Worm (Caenorhabditis elegans) whole organism, L1 larva: ENCODE data around the gene F23H12.3.

Experiments
- F16B12.6 ChIP-seq: fragments of 150-350 bp; optimal IDR thresholded peaks from 2 replicates; lab custom pipeline; 2014; ENCODE audit warnings: missing biosample characterization, missing genetic modification characterization
- Y116A8C.19 ChIP-seq: sonication (generic microtip); optimal IDR thresholded peaks from 2 replicates; lab custom pipeline; 2016; ENCODE audit warnings: missing compliant biosample characterization, missing genetic modification characterization, borderline replicate concordance
- aha-1 ChIP-seq: fragments of 150-350 bp; optimal IDR thresholded peaks from 2 replicates; lab custom pipeline; 2014; ENCODE audit warnings: missing biosample characterization, missing genetic modification characterization
- alr-1 ChIP-seq: fragments of 200-800 bp; sonication (Bioruptor generic); optimal IDR thresholded peaks from 2 replicates; lab custom pipeline; 2018; ENCODE audit warnings: borderline replicate concordance, mild to moderate bottlenecking, missing genetic modification characterization, missing compliant biosample characterization
- aly-2 ChIP-seq: fragments of 150-350 bp; optimal IDR thresholded peaks from 2 replicates; lab custom pipeline; 2014; ENCODE audit warnings: missing biosample characterization, missing genetic modification characterization
- ama-1 ChIP-seq: fragments of 150-350 bp; optimal IDR thresholded peaks from 2 replicates; lab custom pipeline; 2014
- blmp-1 ChIP-seq: fragments of 150-350 bp; optimal IDR thresholded peaks from 2 replicates; lab custom pipeline; 2014; ENCODE audit warnings: missing biosample characterization, missing genetic modification characterization
- ceh-63 ChIP-seq: fragments of 200-800 bp; sonication (Bioruptor generic); optimal IDR thresholded peaks from 2 replicates; lab custom pipeline; 2018; ENCODE audit warnings: mild to moderate bottlenecking, missing genetic modification characterization, missing compliant biosample characterization
- ceh-8 ChIP-seq: fragments of 200-800 bp; sonication (Bioruptor generic); optimal IDR thresholded peaks from 2 replicates; lab custom pipeline; 2018; ENCODE audit warnings: mild to moderate bottlenecking, missing genetic modification characterization, moderate library complexity, missing compliant biosample characterization
- ceh-82 ChIP-seq, 3 experiments: fragments of 150-350 bp in 1 of 3; sonication (generic microtip) in 2 of 3; optimal IDR thresholded peaks; 2 replicates each; lab custom pipeline; 2014 to 2017; ENCODE audit warnings: missing biosample characterization in 3 of 3, missing genetic modification characterization in 3 of 3
- ceh-88 ChIP-seq: fragments of 200-800 bp; sonication (Bioruptor generic); IDR thresholded peaks from 2 replicates; pipeline ENCODE4 v1.3.6; 2022; ENCODE audit warnings: missing genetic modification characterization, missing compliant biosample characterization
- ces-1 ChIP-seq: fragments of 150-350 bp; optimal IDR thresholded peaks from 2 replicates; lab custom pipeline; 2014; ENCODE audit warnings: missing biosample characterization, missing genetic modification reagents, missing genetic modification characterization
- dpl-1 ChIP-seq, 3 experiments: fragments of 150-350 bp in 2 of 3; sonication (generic microtip) in 1 of 3; optimal IDR thresholded peaks; 2 replicates each; lab custom pipeline; 2014 to 2017; ENCODE audit warnings: missing biosample characterization in 3 of 3, missing genetic modification characterization in 3 of 3, missing genetic modification reagents in 3 of 3
- efl-1 ChIP-seq, 4 experiments: fragments of 150-350 bp; optimal IDR thresholded peaks in 3 of 4; peaks in 1 of 4; 1 replicate in 1 of 4; 2 replicates in 3 of 4; lab custom pipeline; 2014; ENCODE audit warnings: missing biosample characterization in 2 of 4, missing genetic modification characterization in 2 of 4, missing genetic modification reagents in 2 of 4
- ets-5 ChIP-seq: fragments of 200-800 bp; sonication (Bioruptor generic); IDR thresholded peaks from 2 replicates; pipeline ENCODE4 v1.3.6; 2022; ENCODE audit warnings: missing genetic modification characterization, missing compliant biosample characterization
- fkh-10 ChIP-seq: sonication (generic microtip); optimal IDR thresholded peaks from 2 replicates; lab custom pipeline; 2017; ENCODE audit warnings: missing biosample characterization, missing genetic modification reagents, missing genetic modification characterization
- grh-1 ChIP-seq: fragments of 200-800 bp; sonication (Bioruptor generic); IDR thresholded peaks from 2 replicates; pipeline ENCODE4 v1.3.6; 2022; ENCODE audit warnings: missing genetic modification reagents, missing genetic modification characterization, missing compliant biosample characterization
- hpl-2 ChIP-seq: fragments of 150-350 bp; optimal IDR thresholded peaks from 2 replicates; lab custom pipeline; 2014; ENCODE audit warnings: missing biosample characterization, missing genetic modification reagents, missing genetic modification characterization
- jun-1 ChIP-seq: fragments of 150-350 bp; optimal IDR thresholded peaks from 2 replicates; lab custom pipeline; 2014; ENCODE audit warnings: missing biosample characterization, missing genetic modification reagents, missing genetic modification characterization
- lin-39 ChIP-seq: fragments of 150-350 bp; optimal IDR thresholded peaks from 2 replicates; lab custom pipeline; 2014; ENCODE audit warnings: missing biosample characterization, missing genetic modification reagents, missing genetic modification characterization
- lir-3 ChIP-seq: sonication (generic microtip); optimal IDR thresholded peaks from 2 replicates; lab custom pipeline; 2016; ENCODE audit warnings: mild to moderate bottlenecking, missing genetic modification characterization, moderate library complexity, missing compliant biosample characterization; ENCODE audit not compliant: poor library complexity
- lsy-2 ChIP-seq, 2 experiments: fragments of 150-350 bp; optimal IDR thresholded peaks; 2 replicates each; lab custom pipeline; 2014; ENCODE audit warnings: missing biosample characterization in 2 of 2, missing genetic modification characterization in 2 of 2
- mef-2 ChIP-seq: fragments of 150-350 bp; optimal IDR thresholded peaks from 2 replicates; lab custom pipeline; 2014; ENCODE audit warnings: missing biosample characterization, missing genetic modification characterization
- nhr-11 ChIP-seq: fragments of 150-350 bp; optimal IDR thresholded peaks from 2 replicates; lab custom pipeline; 2014; ENCODE audit warnings: missing biosample characterization, missing genetic modification characterization
- nhr-12 ChIP-seq: sonication (generic microtip); optimal IDR thresholded peaks from 2 replicates; lab custom pipeline; 2017; ENCODE audit warnings: missing biosample characterization, missing genetic modification characterization
- nhr-19 ChIP-seq: fragments of 200-800 bp; sonication (Bioruptor generic); conservative IDR thresholded peaks from 2 replicates; pipeline ENCODE4 v1.3.6; 2022; ENCODE audit warnings: missing genetic modification characterization, missing compliant biosample characterization
- nhr-20 ChIP-seq: sonication (generic microtip); optimal IDR thresholded peaks from 2 replicates; lab custom pipeline; 2016; ENCODE audit warnings: mild to moderate bottlenecking, missing genetic modification characterization, missing compliant biosample characterization
- nhr-47 ChIP-seq: sonication (generic microtip); optimal IDR thresholded peaks from 2 replicates; lab custom pipeline; 2016; ENCODE audit warnings: mild to moderate bottlenecking, missing genetic modification characterization, moderate library complexity, missing compliant biosample characterization
- nhr-71 ChIP-seq: sonication (generic microtip); optimal IDR thresholded peaks from 2 replicates; lab custom pipeline; 2016; ENCODE audit warnings: mild to moderate bottlenecking, missing genetic modification characterization, moderate library complexity, missing compliant biosample characterization
- nhr-77 ChIP-seq: fragments of 150-350 bp; optimal IDR thresholded peaks from 2 replicates; lab custom pipeline; 2014; ENCODE audit warnings: missing biosample characterization, missing genetic modification characterization
- nhr-84 ChIP-seq: sonication (generic microtip); optimal IDR thresholded peaks from 2 replicates; lab custom pipeline; 2017; ENCODE audit warnings: missing biosample characterization, missing genetic modification characterization
- nhr-85 ChIP-seq: sonication (generic microtip); peaks from one replicate; lab custom pipeline; 2016; ENCODE audit warnings: missing genetic modification characterization, inconsistent platforms, missing compliant biosample characterization
- nhr-90 ChIP-seq: sonication (generic microtip); optimal IDR thresholded peaks from 2 replicates; lab custom pipeline; 2016; ENCODE audit warnings: mild to moderate bottlenecking, missing genetic modification characterization, missing compliant biosample characterization; ENCODE audit not compliant: poor library complexity
- snu-23 ChIP-seq: sonication (generic microtip); optimal IDR thresholded peaks from 2 replicates; lab custom pipeline; 2016; ENCODE audit warnings: missing genetic modification characterization, missing compliant biosample characterization
- sup-37 ChIP-seq: fragments of 200-800 bp; sonication (Bioruptor generic); optimal IDR thresholded peaks from 2 replicates; lab custom pipeline; 2018; ENCODE audit warnings: mild to moderate bottlenecking, missing genetic modification characterization, missing compliant biosample characterization
- swsn-7 ChIP-seq: sonication (generic microtip); optimal IDR thresholded peaks from 2 replicates; lab custom pipeline; 2016; ENCODE audit warnings: missing genetic modification characterization, missing compliant biosample characterization
- unc-98 ChIP-seq: fragments of 200-800 bp; sonication (Bioruptor generic); IDR thresholded peaks from 2 replicates; pipeline ENCODE4 v1.3.6; 2022; ENCODE audit warnings: missing genetic modification characterization, missing compliant biosample characterization
- vab-15 ChIP-seq: sonication (generic microtip); optimal IDR thresholded peaks from 2 replicates; lab custom pipeline; 2017; ENCODE audit warnings: missing genotype, mild to moderate bottlenecking, missing genetic modification characterization, missing compliant biosample characterization
- zag-1 ChIP-seq: fragments of 150-350 bp; optimal IDR thresholded peaks from 2 replicates; lab custom pipeline; 2014; ENCODE audit warnings: missing biosample characterization, missing genetic modification characterization
- zip-4 ChIP-seq: fragments of 200-800 bp; sonication (Bioruptor generic); optimal IDR thresholded peaks from 2 replicates; lab custom pipeline; 2018; ENCODE audit warnings: mild to moderate bottlenecking, missing genetic modification characterization, moderate library complexity, missing compliant biosample characterization
- ztf-11 ChIP-seq, 2 experiments: sonication (generic microtip); optimal IDR thresholded peaks; 2 replicates each; lab custom pipeline; 2016 to 2017; ENCODE audit warnings: missing genetic modification characterization in 2 of 2, missing biosample characterization in 1 of 2, missing compliant biosample characterization in 1 of 2
- ztf-4 ChIP-seq: fragments of 150-350 bp; optimal IDR thresholded peaks from 2 replicates; lab custom pipeline; 2014; ENCODE audit warnings: missing biosample characterization, missing genetic modification characterization

The F23H12.3 gene

ce11 chrV:12303453-12304077, 41.4 kb upstream of the F23H12.3 start (continued):
- TF ChIP-seq nhr-71 (tag; lab: Kevin White, UChicago) (peak; percentile 88), sup-37 (GFP tag; lab: Kevin White, UChicago) (peak; percentile 69), dpl-1 (GFP tag; optimal IDR thresholded peaks at IDR 0.05; lab: Kevin White, UChicago) (peak; percentile 27 to 68 (median 56)), blmp-1 (tag; lab: Kevin White, UChicago) (no peak), nhr-77 (tag; lab: Kevin White, UChicago) (peak; percentile 79), lin-39 (tag; lab: Kevin White, UChicago) (peak; percentile 16), Y116A8C.19 (no peak), ces-1 (GFP tag; lab: Kevin White, UChicago) (no peak), vab-15 (peak; percentile 36), hpl-2 (GFP tag; lab: Kevin White, UChicago) (peak; percentile 26), F16B12.6 (tag; lab: Kevin White, UChicago) (no peak), nhr-20 (tag; lab: Kevin White, UChicago) (peak; percentile 83), nhr-19 (peak; percentile 86), snu-23 (GFP tag; lab: Kevin White, UChicago) (peak; percentile 86), zag-1 (tag; lab: Kevin White, UChicago) (no peak), ceh-88 (GFP tag; lab: Robert Waterston, UW) (peak; percentile 73), ceh-63 (peak; percentile 64), jun-1 (peak; percentile 85), ama-1 (lab: Kevin White, UChicago) (peak; percentile 71), zip-4 (peak; percentile 73), ztf-4 (peak; percentile 84), aha-1 (tag; lab: Kevin White, UChicago) (no peak), lir-3 (peak; percentile 10), unc-98 (GFP tag; lab: Robert Waterston, UW) (peak; percentile 74), mef-2 (tag; lab: Kevin White, UChicago) (no peak), ceh-8 (GFP tag; lab: Kevin White, UChicago) (peak; percentile 60), nhr-47 (tag; lab: Kevin White, UChicago) (peak; percentile 93), fkh-10 (peak; percentile 56), ztf-11 (tag; optimal IDR thresholded peaks at IDR 0.05; lab: Kevin White, UChicago) (peak in 1 of 2 experiments; percentile 84), ceh-82 (tag; optimal IDR thresholded peaks at IDR 0.05; lab: Kevin White, UChicago) (peak; percentile 69 to 88 (median 84)), alr-1 (tag; lab: Kevin White, UChicago) (no peak), nhr-84 (no peak), swsn-7 (tag; lab: Kevin White, UChicago) (peak; percentile 87)

- TF ChIP-seq efl-1 (optimal IDR thresholded peaks at IDR 0.05; lab: Kevin White, UChicago): no peak
- peak in 1 of 2 experiments; percentile 94 for TF ChIP-seq efl-1 (GFP tag; optimal IDR thresholded peaks at IDR 0.05 in 1 of 2; lab: Kevin White, UChicago)
- TF ChIP-seq nhr-12 (tag; lab: Kevin White, UChicago): no peak
These were observed 39.3 kb upstream of the F23H12.3 start for ce11 chrV:12305677-12306076.

- TF ChIP-seq jun-1: no peak
- TF ChIP-seq grh-1 (GFP tag; lab: Robert Waterston, UW): no peak
- peak; percentile 69 for TF ChIP-seq aly-2 (tag; lab: Kevin White, UChicago)
- TF ChIP-seq sup-37 (GFP tag; lab: Kevin White, UChicago): no peak
- no peak for TF ChIP-seq nhr-11 (tag; lab: Kevin White, UChicago)
- no peak for TF ChIP-seq nhr-85 (tag; lab: Kevin White, UChicago)
- no peak for TF ChIP-seq ets-5
- TF ChIP-seq lsy-2 (tag; optimal IDR thresholded peaks at IDR 0.05; lab: Kevin White, UChicago): peak in 1 of 2 experiments; percentile 15
- TF ChIP-seq nhr-90 (tag; lab: Kevin White, UChicago): no peak
These were observed 37.9 kb upstream of the F23H12.3 start, which contains the start of gene srg-45 for ce11 chrV:12307011-12307540. Gene srg-45, plus strand, starts transcription at chrV:12307490.
